Fruit fly (Drosophila melanogaster) whole organism, embryonic: ENCODE measurements around the gene CG7601.

Experiments
- Bgb ChIP-seq: fragments of 200-800 bp; sonication (Bioruptor generic); IDR thresholded peaks from 2 replicates; pipeline ENCODE4 v1.3.6; 2022; ENCODE audit warnings: missing biosample characterization, missing genetic modification characterization; ENCODE audit not compliant: partially characterized antibody
- CG11456 ChIP-seq: fragments of 200-800 bp; sonication (Bioruptor generic); IDR thresholded peaks from 3 replicates; pipeline ENCODE4 v1.3.6; 2022; ENCODE audit warnings: missing biosample characterization, missing genetic modification characterization
- CG11560 ChIP-seq: fragments of 200-800 bp; sonication (Bioruptor generic); IDR thresholded peaks from 3 replicates; pipeline ENCODE4 v1.3.6; 2022; ENCODE audit warnings: missing biosample characterization, missing genetic modification characterization
- CG12219 ChIP-seq: fragments of 200-800 bp; sonication (Bioruptor generic); optimal IDR thresholded peaks from 3 replicates; lab custom pipeline; 2018; ENCODE audit warnings: missing biosample characterization, mild to moderate bottlenecking, missing genetic modification characterization
- CG14710 ChIP-seq: fragments of 200-800 bp; sonication (Bioruptor generic); optimal IDR thresholded peaks from 3 replicates; lab custom pipeline; 2019; ENCODE audit warnings: missing biosample characterization, mild to moderate bottlenecking, missing genetic modification characterization, moderate library complexity
- CG17359 ChIP-seq: fragments of 200-800 bp; sonication (Bioruptor generic); optimal IDR thresholded peaks from 3 replicates; lab custom pipeline; 2018; ENCODE audit warnings: missing biosample characterization, mild to moderate bottlenecking, missing genetic modification characterization, moderate library complexity
- CG17385 ChIP-seq: fragments of 200-800 bp; sonication (Bioruptor generic); optimal IDR thresholded peaks from 3 replicates; lab custom pipeline; 2018; ENCODE audit warnings: missing biosample characterization, mild to moderate bottlenecking, missing genetic modification characterization
- CG17912 ChIP-seq: fragments of 200-800 bp; sonication (Bioruptor generic); optimal IDR thresholded peaks from 2 replicates; lab custom pipeline; 2018; ENCODE audit warnings: missing biosample characterization, mild to moderate bottlenecking, missing genetic modification characterization
- CG18619 ChIP-seq: fragments of 200-800 bp; sonication (Bioruptor generic); optimal IDR thresholded peaks from 3 replicates; lab custom pipeline; 2017; ENCODE audit warnings: missing biosample characterization, mild to moderate bottlenecking, missing genetic modification characterization
- CG2116 ChIP-seq: fragments of 200-800 bp; sonication (Bioruptor generic); optimal IDR thresholded peaks from 3 replicates; lab custom pipeline; 2018; ENCODE audit warnings: missing biosample characterization, mild to moderate bottlenecking, missing genetic modification characterization
- CG31388 ChIP-seq: fragments of 200-800 bp; sonication (Bioruptor generic); optimal IDR thresholded peaks from 2 replicates; lab custom pipeline; 2016; ENCODE audit warnings: missing biosample characterization, missing genetic modification characterization
- CG3995 ChIP-seq: fragments of 200-800 bp; sonication (Bioruptor generic); optimal IDR thresholded peaks from 3 replicates; lab custom pipeline; 2016; ENCODE audit warnings: missing biosample characterization, missing genetic modification characterization
- CG7928 ChIP-seq: fragments of 200-800 bp; sonication (Bioruptor generic); optimal IDR thresholded peaks from 2 replicates; lab custom pipeline; 2017; ENCODE audit warnings: missing biosample characterization, mild to moderate bottlenecking, missing genetic modification characterization
- CG7963 ChIP-seq: fragments of 200-800 bp; sonication (Bioruptor generic); IDR thresholded peaks from 3 replicates; pipeline ENCODE4 v1.3.6; 2022; ENCODE audit warnings: missing biosample characterization, missing genetic modification characterization; ENCODE audit not compliant: partially characterized antibody
- CHES-1-like ChIP-seq: fragments of 200-800 bp; sonication (Bioruptor generic); optimal IDR thresholded peaks from 2 replicates; lab custom pipeline; 2016; ENCODE audit warnings: missing biosample characterization, missing genetic modification characterization
- Dbx ChIP-seq: fragments of 200-800 bp; sonication (Bioruptor generic); IDR thresholded peaks from 3 replicates; pipeline ENCODE4 v1.3.6; 2022; ENCODE audit warnings: missing biosample characterization, missing genetic modification characterization
- Doc2 ChIP-seq: fragments of 200-800 bp; sonication (Bioruptor generic); IDR thresholded peaks from 2 replicates; pipeline ENCODE4 v1.3.6; 2022; ENCODE audit warnings: missing biosample characterization, missing genetic modification characterization
- Dp ChIP-seq: fragments of 200-800 bp; sonication (Bioruptor generic); optimal IDR thresholded peaks from 2 replicates; lab custom pipeline; 2018; ENCODE audit warnings: missing biosample characterization, mild to moderate bottlenecking, missing genetic modification characterization, moderate library complexity
- Gsc ChIP-seq: fragments of 200-800 bp; sonication (Bioruptor generic); IDR thresholded peaks from 2 replicates; pipeline ENCODE4 v1.3.6; 2022; ENCODE audit warnings: missing biosample characterization, missing genetic modification characterization
- Hsf ChIP-seq: fragments of 200-800 bp; sonication (Bioruptor generic); optimal IDR thresholded peaks from 3 replicates; lab custom pipeline; 2016; ENCODE audit warnings: missing biosample characterization, missing genetic modification characterization
- Med ChIP-seq: fragments of 200-800 bp; sonication (Bioruptor generic); peaks from one replicate; lab custom pipeline; 2016; ENCODE audit warnings: missing biosample characterization, missing genetic modification characterization, mild to moderate bottlenecking, inconsistent platforms, moderate library complexity
- Myb ChIP-seq: fragments of 200-800 bp; sonication (Bioruptor generic); optimal IDR thresholded peaks from 2 replicates; lab custom pipeline; 2016; ENCODE audit warnings: missing biosample characterization, missing genetic modification characterization
- NFAT ChIP-seq: fragments of 200-800 bp; sonication (Bioruptor generic); IDR thresholded peaks from 2 replicates; pipeline ENCODE4 v1.3.6; 2022; ENCODE audit warnings: missing biosample characterization, missing genetic modification characterization
- Opbp ChIP-seq: fragments of 200-800 bp; sonication (Bioruptor generic); IDR thresholded peaks from 3 replicates; pipeline ENCODE4 v1.3.6; 2022; ENCODE audit warnings: missing biosample characterization, missing genetic modification characterization; ENCODE audit not compliant: partially characterized antibody
- Ravus ChIP-seq: fragments of 200-800 bp; sonication (Bioruptor generic); IDR thresholded peaks from 2 replicates; pipeline ENCODE4 v1.3.6; 2022; ENCODE audit warnings: missing biosample characterization, missing genetic modification characterization
- ato ChIP-seq: fragments of 200-800 bp; sonication (Bioruptor generic); IDR thresholded peaks from 2 replicates; pipeline ENCODE4 v1.3.6; 2022; ENCODE audit warnings: missing biosample characterization, missing genetic modification characterization; ENCODE audit not compliant: partially characterized antibody
- bsh ChIP-seq, 2 experiments: fragments of 200-800 bp; sonication (Bioruptor generic); optimal IDR thresholded peaks; 2 replicates each; lab custom pipeline; 2017 to 2018; ENCODE audit warnings: mild to moderate bottlenecking in 2 of 2, missing biosample characterization in 2 of 2, missing genetic modification characterization in 2 of 2, moderate library complexity in 1 of 2
- cg ChIP-seq: fragments of 200-800 bp; sonication (Bioruptor generic); optimal IDR thresholded peaks from 3 replicates; lab custom pipeline; 2019; ENCODE audit warnings: missing biosample characterization, mild to moderate bottlenecking, missing genetic modification characterization, moderate library complexity
- chinmo ChIP-seq: fragments of 200-800 bp; sonication (Bioruptor generic); IDR thresholded peaks from 4 replicates; pipeline ENCODE4 v1.3.6; 2022; ENCODE audit warnings: missing biosample characterization, missing genetic modification characterization; ENCODE audit not compliant: partially characterized antibody
- corto ChIP-seq: fragments of 200-800 bp; sonication (Bioruptor generic); optimal IDR thresholded peaks from 2 replicates; lab custom pipeline; 2016; ENCODE audit warnings: missing biosample characterization, mild to moderate bottlenecking, missing genetic modification characterization, moderate library complexity
- crp ChIP-seq, 2 experiments: fragments of 200-800 bp; sonication (Bioruptor generic); optimal IDR thresholded peaks; 2 replicates in 1 of 2; 3 replicates in 1 of 2; lab custom pipeline; 2017; ENCODE audit warnings: missing biosample characterization in 2 of 2, missing genetic modification characterization in 2 of 2, mild to moderate bottlenecking in 1 of 2, moderate library complexity in 1 of 2
- cwo ChIP-seq: fragments of 200-800 bp; sonication (Bioruptor generic); optimal IDR thresholded peaks from 3 replicates; lab custom pipeline; 2017; ENCODE audit warnings: missing biosample characterization, missing genetic modification characterization, mild to moderate bottlenecking, moderate library complexity, missing genetic modification reagents
- hth ChIP-seq: fragments of >200 bp; optimal IDR thresholded peaks from 2 replicates; lab custom pipeline; 2017; ENCODE audit warnings: inconsistent platforms
- inv ChIP-seq: fragments of 200-800 bp; sonication (Bioruptor generic); IDR thresholded peaks from 2 replicates; pipeline ENCODE4 v1.3.6; 2022; ENCODE audit warnings: missing biosample characterization, missing genetic modification characterization; ENCODE audit not compliant: partially characterized antibody
- lilli ChIP-seq: fragments of 200-800 bp; sonication (Bioruptor generic); optimal IDR thresholded peaks from 3 replicates; lab custom pipeline; 2016; ENCODE audit warnings: missing biosample characterization, missing genetic modification characterization
- nmo ChIP-seq: fragments of 200-800 bp; sonication (Bioruptor generic); optimal IDR thresholded peaks from 2 replicates; lab custom pipeline; 2018; ENCODE audit warnings: missing biosample characterization, mild to moderate bottlenecking, missing genetic modification characterization, moderate library complexity
- org-1 ChIP-seq: fragments of 200-800 bp; sonication (Bioruptor generic); optimal IDR thresholded peaks from 2 replicates; lab custom pipeline; 2017; ENCODE audit warnings: missing biosample characterization, missing genetic modification characterization
- pita ChIP-seq: fragments of 200-800 bp; sonication (Bioruptor generic); optimal IDR thresholded peaks from 2 replicates; lab custom pipeline; 2017; ENCODE audit warnings: missing biosample characterization, mild to moderate bottlenecking, missing genetic modification characterization
- psq ChIP-seq: fragments of 200-800 bp; sonication (Bioruptor generic); optimal IDR thresholded peaks from 2 replicates; lab custom pipeline; 2017; ENCODE audit warnings: missing biosample characterization, missing genetic modification characterization
- scrt ChIP-seq: fragments of 200-800 bp; sonication (Bioruptor generic); optimal IDR thresholded peaks from 2 replicates; lab custom pipeline; 2018; ENCODE audit warnings: missing biosample characterization, mild to moderate bottlenecking, missing genetic modification characterization, moderate library complexity
- sens ChIP-seq: fragments of 200-800 bp; sonication (Bioruptor generic); peaks from one replicate; lab custom pipeline; 2016; ENCODE audit warnings: missing biosample characterization, missing genetic modification characterization
- sna ChIP-seq: fragments of 200-800 bp; sonication (Bioruptor generic); IDR thresholded peaks from 2 replicates; pipeline ENCODE4 v1.3.6; 2022; ENCODE audit warnings: missing biosample characterization, missing genetic modification characterization; ENCODE audit not compliant: partially characterized antibody
- sqz ChIP-seq: fragments of 200-800 bp; sonication (Bioruptor generic); optimal IDR thresholded peaks from 3 replicates; lab custom pipeline; 2018; ENCODE audit warnings: missing biosample characterization, mild to moderate bottlenecking, missing genetic modification characterization
- sr ChIP-seq: fragments of 200-800 bp; sonication (Bioruptor generic); IDR thresholded peaks from 3 replicates; pipeline ENCODE4 v1.3.6; 2022; ENCODE audit warnings: missing biosample characterization, missing genetic modification characterization
- stwl ChIP-seq: fragments of 200-800 bp; sonication (Bioruptor generic); optimal IDR thresholded peaks from 3 replicates; lab custom pipeline; 2018; ENCODE audit warnings: missing biosample characterization, mild to moderate bottlenecking, missing genetic modification characterization, moderate library complexity
- sug ChIP-seq: fragments of 200-800 bp; optimal IDR thresholded peaks from 2 replicates; lab custom pipeline; 2019; ENCODE audit warnings: missing biosample characterization, mild to moderate bottlenecking, missing genetic modification characterization, moderate library complexity
- toy ChIP-seq: fragments of 200-800 bp; sonication (Bioruptor generic); IDR thresholded peaks from 2 replicates; pipeline ENCODE4 v1.3.6; 2022; ENCODE audit warnings: missing biosample characterization, missing genetic modification characterization
- trem ChIP-seq: fragments of 200-800 bp; optimal IDR thresholded peaks from 3 replicates; lab custom pipeline; 2019; ENCODE audit warnings: missing biosample characterization, mild to moderate bottlenecking, missing genetic modification characterization, moderate library complexity

The CG7601 gene

DNA sequence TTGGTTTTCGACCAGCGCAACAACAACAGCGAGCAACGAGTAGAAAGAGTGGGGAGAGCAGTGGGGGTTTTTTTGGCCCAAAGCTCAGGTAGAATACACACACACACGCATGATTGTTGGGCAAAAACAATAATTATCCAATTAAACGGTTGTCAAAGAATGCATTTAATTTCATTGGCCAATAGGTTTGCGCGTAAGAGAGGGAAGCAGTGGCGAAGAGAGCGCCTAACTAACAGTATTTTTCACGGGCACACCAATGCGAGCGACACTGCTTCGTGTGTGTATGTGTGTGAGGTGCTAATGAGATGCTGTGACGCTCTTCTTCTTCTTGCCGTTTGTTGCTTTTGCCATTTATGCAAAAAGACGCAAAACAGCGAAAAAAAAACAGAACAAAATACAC lies 10.3 kb downstream of the CG7601 start (continued):
- TF ChIP-seq chinmo (0 out of 4 replicates have a peak, but pooled peaks have one; percentile 52), inv (GFP tag; lab: Robert Waterston, UW) (no peak), cg (GFP tag; lab: Kevin White, UChicago) (peak; percentile 67), CG11560 (tag; lab: Robert Waterston, UW) (no peak), CG17385 (GFP tag; lab: Kevin White, UChicago) (peak; percentile 76), org-1 (GFP tag; lab: Kevin White, UChicago) (no peak), CG12219 (GFP tag; lab: Kevin White, UChicago) (no peak), CG17912 (GFP tag; lab: Kevin White, UChicago) (no peak), sens (GFP tag; lab: Kevin White, UChicago) (peak; percentile 26), hth (lab: Kevin White, UChicago) (no peak), sug (no peak)

- TF ChIP-seq Myb (GFP tag; lab: Kevin White, UChicago) (peak; percentile 88), crp (GFP tag; optimal IDR thresholded peaks at IDR 0.05; lab: Kevin White, UChicago) (no peak), CG7928 (GFP tag; lab: Kevin White, UChicago) (peak; percentile 2), trem (tag; lab: Kevin White, UChicago) (peak; percentile 27), Hsf (GFP tag; lab: Kevin White, UChicago) (no peak), lilli (GFP tag; lab: Kevin White, UChicago) (peak; percentile 5), Dp (peak; percentile 8), Dbx (0 out of 3 replicates have a peak, but pooled peaks have one; percentile 9), Doc2 (no peak), Ravus (GFP tag; lab: Robert Waterston, UW) (no peak), Gsc (GFP tag; lab: Robert Waterston, UW) (no peak), Opbp (peak; percentile 63; the same call in 2 of the 3 replicates), bsh (GFP tag; optimal IDR thresholded peaks at IDR 0.05; lab: Kevin White, UChicago) (peak; percentile 7 to 40), CG18619 (GFP tag; lab: Kevin White, UChicago) (peak; percentile 18), pita (GFP tag; lab: Kevin White, UChicago) (peak; percentile 50), CG11456 (GFP tag; lab: Robert Waterston, UW) (0 out of 3 replicates have a peak, but pooled peaks have one; percentile 51), sna (GFP tag; lab: Robert Waterston, UW) (no peak), cwo (GFP tag; lab: Kevin White, UChicago) (no peak), corto (GFP tag; lab: Kevin White, UChicago) (no peak), ato (peak; percentile 49; the same call in 1 of the 2 replicates), Med (GFP tag; lab: Kevin White, UChicago) (peak; percentile 84), NFAT (GFP tag; lab: Robert Waterston, UW) (peak; percentile 23; the same call in 1 of the 2 replicates), sqz (GFP tag; lab: Kevin White, UChicago) (peak; percentile 70), CG31388 (GFP tag; lab: Kevin White, UChicago) (no peak), CG3995 (GFP tag; lab: Kevin White, UChicago) (peak; percentile 9), CG2116 (GFP tag; lab: Kevin White, UChicago) (peak; percentile 49), sr (no peak), CG17359 (tag; lab: Kevin White, UChicago) (no peak), psq (GFP tag; lab: Kevin White, UChicago) (no peak), CG7963 (GFP tag; lab: Robert Waterston, UW) (no peak), nmo (peak; percentile 20), stwl (tag; lab: Kevin White, UChicago) (peak; percentile 90), CHES-1-like (GFP tag; lab: Kevin White, UChicago) (peak; percentile 54), toy (GFP tag; lab: Robert Waterston, UW) (no peak), CG14710 (tag; lab: Kevin White, UChicago) (peak; percentile 99), Bgb (GFP tag; lab: Robert Waterston, UW) (peak; percentile 26; the same call in 1 of the 2 replicates), scrt (GFP tag; lab: Kevin White, UChicago) (no peak)
These were observed 10.8 kb downstream of the CG7601 start, which contains the start of gene Kul for dm6 chr3R:29725577-29726240. TSS of gene Kul (plus strand) at chr3R:29725830.
